Fruit fly (Drosophila melanogaster) whole organism, embryonic: Measurements from ENCODE around the gene awd.

ENCODE experiments used
- ATbp ChIP-seq: fragments of 200-800 bp; sonication (Bioruptor generic); optimal IDR thresholded peaks from 2 replicates; lab custom pipeline; 2017; ENCODE audit warnings: missing biosample characterization, mild to moderate bottlenecking, missing genetic modification characterization, missing genetic modification reagents
- Adf1 ChIP-seq: fragments of 200-800 bp; sonication (Bioruptor generic); IDR thresholded peaks from 2 replicates; pipeline ENCODE4 v1.3.6; 2022; ENCODE audit warnings: missing biosample characterization, missing genetic modification characterization
- Atf3 ChIP-seq: fragments of 200-800 bp; sonication (Bioruptor generic); optimal IDR thresholded peaks from 3 replicates; lab custom pipeline; 2016; ENCODE audit warnings: missing biosample characterization, missing genetic modification characterization
- Blimp-1 ChIP-seq: fragments of 200-800 bp; sonication (Bioruptor generic); optimal IDR thresholded peaks from 3 replicates; lab custom pipeline; 2018; ENCODE audit warnings: missing biosample characterization, missing genetic modification characterization, mild to moderate bottlenecking, moderate library complexity, missing genetic modification reagents
- CG13287 ChIP-seq: fragments of 200-800 bp; sonication (Bioruptor generic); IDR thresholded peaks from 2 replicates; pipeline ENCODE4 v1.3.6; 2022; ENCODE audit warnings: missing biosample characterization, missing genetic modification characterization; ENCODE audit not compliant: partially characterized antibody
- CG14965 ChIP-seq: fragments of 200-800 bp; sonication (Bioruptor generic); optimal IDR thresholded peaks from 2 replicates; lab custom pipeline; 2016; ENCODE audit warnings: missing biosample characterization, missing genetic modification characterization, borderline replicate concordance
- CG16813 ChIP-seq: fragments of 200-800 bp; sonication (Bioruptor generic); IDR thresholded peaks from 3 replicates; pipeline ENCODE4 v1.3.6; 2022; ENCODE audit warnings: missing biosample characterization, missing genetic modification characterization; ENCODE audit not compliant: partially characterized antibody
- CG17328 ChIP-seq: fragments of 200-800 bp; sonication (Bioruptor generic); IDR thresholded peaks from 2 replicates; pipeline ENCODE4 v1.3.6; 2022; ENCODE audit warnings: missing biosample characterization, missing genetic modification characterization
- CG18262 ChIP-seq: fragments of 200-800 bp; optimal IDR thresholded peaks from 3 replicates; lab custom pipeline; 2019; ENCODE audit warnings: missing biosample characterization, mild to moderate bottlenecking, missing genetic modification characterization, moderate library complexity
- CG2199 ChIP-seq: fragments of 200-800 bp; sonication (Bioruptor generic); IDR thresholded peaks from 3 replicates; pipeline ENCODE4 v1.3.6; 2022; ENCODE audit warnings: missing biosample characterization, missing genetic modification characterization
- CG2875 ChIP-seq: fragments of 200-800 bp; sonication (Bioruptor generic); optimal IDR thresholded peaks from 2 replicates; lab custom pipeline; 2017; ENCODE audit warnings: missing biosample characterization, mild to moderate bottlenecking, missing genetic modification characterization, missing genetic modification reagents
- CG30431 ChIP-seq: fragments of 200-800 bp; sonication (Bioruptor generic); optimal IDR thresholded peaks from 2 replicates; lab custom pipeline; 2017; ENCODE audit warnings: missing biosample characterization, missing genetic modification characterization
- CG3065 ChIP-seq: fragments of 200-800 bp; sonication (Bioruptor generic); optimal IDR thresholded peaks from 2 replicates; lab custom pipeline; 2016; ENCODE audit warnings: missing biosample characterization, missing genetic modification characterization
- CG31365 ChIP-seq: fragments of 200-800 bp; sonication (Bioruptor generic); optimal IDR thresholded peaks from 2 replicates; lab custom pipeline; 2018; ENCODE audit warnings: missing biosample characterization, mild to moderate bottlenecking, missing genetic modification characterization
- CG4282 ChIP-seq: fragments of 200-800 bp; sonication (Bioruptor generic); optimal IDR thresholded peaks from 2 replicates; lab custom pipeline; 2016; ENCODE audit warnings: missing biosample characterization, missing genetic modification characterization
- CG4730 ChIP-seq: fragments of 200-800 bp; sonication (Bioruptor generic); IDR thresholded peaks from 2 replicates; pipeline ENCODE4 v1.3.6; 2022; ENCODE audit warnings: missing biosample characterization, missing genetic modification characterization
- CG6654 ChIP-seq: fragments of 200-800 bp; sonication (Bioruptor generic); optimal IDR thresholded peaks from 2 replicates; lab custom pipeline; 2017; ENCODE audit warnings: missing biosample characterization, mild to moderate bottlenecking, missing genetic modification characterization
- Dad ChIP-seq: fragments of 200-800 bp; sonication (Bioruptor generic); optimal IDR thresholded peaks from 3 replicates; lab custom pipeline; 2016; ENCODE audit warnings: missing biosample characterization, missing genetic modification characterization
- HLH4C ChIP-seq: fragments of 200-800 bp; sonication (Bioruptor generic); IDR thresholded peaks from 3 replicates; pipeline ENCODE4 v1.3.6; 2022; ENCODE audit warnings: missing biosample characterization, missing genetic modification characterization; ENCODE audit not compliant: partially characterized antibody
- HmgZ ChIP-seq: fragments of 200-800 bp; sonication (Bioruptor generic); optimal IDR thresholded peaks from 2 replicates; lab custom pipeline; 2018; ENCODE audit warnings: missing biosample characterization, mild to moderate bottlenecking, missing genetic modification characterization
- Max ChIP-seq: fragments of 200-800 bp; sonication (Bioruptor generic); optimal IDR thresholded peaks from 2 replicates; lab custom pipeline; 2016; ENCODE audit warnings: missing biosample characterization, mild to moderate bottlenecking, missing genetic modification characterization
- Opbp ChIP-seq: fragments of 200-800 bp; sonication (Bioruptor generic); IDR thresholded peaks from 3 replicates; pipeline ENCODE4 v1.3.6; 2022; ENCODE audit warnings: missing biosample characterization, missing genetic modification characterization; ENCODE audit not compliant: partially characterized antibody
- Pdp1 ChIP-seq, 2 experiments: fragments of 200-800 bp; sonication (Bioruptor generic); optimal IDR thresholded peaks; 3 replicates each; lab custom pipeline; 2016; ENCODE audit warnings: missing biosample characterization in 2 of 2, missing genetic modification characterization in 2 of 2, mild to moderate bottlenecking in 1 of 2, moderate library complexity in 1 of 2
- Six4 ChIP-seq: fragments of 200-800 bp; sonication (Bioruptor generic); optimal IDR thresholded peaks from 2 replicates; lab custom pipeline; 2016; ENCODE audit warnings: missing biosample characterization, missing genetic modification characterization
- Stat92E ChIP-seq, 3 experiments: fragments of >200 bp in 2 of 3; fragments of 200-800 bp in 1 of 3; sonication (Bioruptor generic) in 1 of 3; optimal IDR thresholded peaks; 2 replicates each; lab custom pipeline; 2017 to 2019; ENCODE audit warnings: missing biosample characterization in 3 of 3, missing genetic modification characterization in 3 of 3, mild to moderate bottlenecking in 1 of 3, moderate library complexity in 1 of 3
- Xrp1 ChIP-seq: fragments of 200-800 bp; sonication (Bioruptor generic); IDR thresholded peaks from 2 replicates; pipeline ENCODE4 v1.3.6; 2022; ENCODE audit warnings: missing biosample characterization, missing genetic modification characterization
- ap ChIP-seq: fragments of 200-800 bp; sonication (Bioruptor generic); IDR thresholded peaks from 2 replicates; pipeline ENCODE4 v1.3.6; 2022; ENCODE audit warnings: missing biosample characterization, missing genetic modification characterization
- br ChIP-seq: fragments of >200 bp; optimal IDR thresholded peaks from 2 replicates; lab custom pipeline; 2017
- bsh ChIP-seq, 2 experiments: fragments of 200-800 bp; sonication (Bioruptor generic); optimal IDR thresholded peaks; 2 replicates each; lab custom pipeline; 2017 to 2018; ENCODE audit warnings: mild to moderate bottlenecking in 2 of 2, missing biosample characterization in 2 of 2, missing genetic modification characterization in 2 of 2, moderate library complexity in 1 of 2
- ci ChIP-seq: fragments of 200-800 bp; sonication (Bioruptor generic); IDR thresholded peaks from 3 replicates; pipeline ENCODE4 v1.3.6; 2022; ENCODE audit warnings: missing biosample characterization, missing genetic modification characterization
- cwo ChIP-seq: fragments of 200-800 bp; sonication (Bioruptor generic); optimal IDR thresholded peaks from 3 replicates; lab custom pipeline; 2017; ENCODE audit warnings: missing biosample characterization, missing genetic modification characterization, mild to moderate bottlenecking, moderate library complexity, missing genetic modification reagents
- da ChIP-seq: fragments of 200-800 bp; sonication (Bioruptor generic); optimal IDR thresholded peaks from 2 replicates; lab custom pipeline; 2016; ENCODE audit warnings: missing biosample characterization, missing genetic modification characterization
- ewg ChIP-seq: fragments of 200-800 bp; sonication (Bioruptor generic); optimal IDR thresholded peaks from 3 replicates; lab custom pipeline; 2017; ENCODE audit warnings: mild to moderate bottlenecking, missing biosample characterization, missing genetic modification reagents, missing genetic modification characterization
- gcm ChIP-seq: fragments of 200-800 bp; sonication (Bioruptor generic); optimal IDR thresholded peaks from 2 replicates; lab custom pipeline; 2019; ENCODE audit warnings: missing biosample characterization, mild to moderate bottlenecking, missing genetic modification characterization, moderate library complexity
- gro ChIP-seq: fragments of 200-800 bp; sonication (Bioruptor generic); optimal IDR thresholded peaks from 2 replicates; lab custom pipeline; 2016; ENCODE audit warnings: missing biosample characterization, missing genetic modification characterization
- h ChIP-seq: fragments of >200 bp; optimal IDR thresholded peaks from 2 replicates; lab custom pipeline; 2017
- kni ChIP-seq: fragments of 200-800 bp; sonication (Bioruptor generic); optimal IDR thresholded peaks from 3 replicates; lab custom pipeline; 2017; ENCODE audit warnings: mild to moderate bottlenecking, missing biosample characterization, missing genetic modification reagents, missing genetic modification characterization
- lola ChIP-seq, 3 experiments: fragments of >200 bp in 2 of 3; fragments of 200-800 bp in 1 of 3; sonication (Bioruptor generic) in 1 of 3; optimal IDR thresholded peaks; 2 replicates each; lab custom pipeline; 2017 to 2019; ENCODE audit warnings: missing biosample characterization in 3 of 3, missing genetic modification characterization in 3 of 3, mild to moderate bottlenecking in 1 of 3, moderate library complexity in 1 of 3
- mam ChIP-seq: fragments of 200-800 bp; sonication (Bioruptor generic); optimal IDR thresholded peaks from 3 replicates; lab custom pipeline; 2016; ENCODE audit warnings: missing biosample characterization, missing genetic modification characterization
- nerfin-2 ChIP-seq: fragments of 200-800 bp; sonication (Bioruptor generic); IDR thresholded peaks from 2 replicates; pipeline ENCODE4 v1.3.6; 2022; ENCODE audit warnings: missing biosample characterization, missing genetic modification characterization; ENCODE audit not compliant: partially characterized antibody
- nom ChIP-seq: fragments of 200-800 bp; sonication (Bioruptor generic); optimal IDR thresholded peaks from 2 replicates; lab custom pipeline; 2017; ENCODE audit warnings: missing biosample characterization, missing genetic modification characterization, mild to moderate bottlenecking, moderate library complexity, missing genetic modification reagents
- org-1 ChIP-seq: fragments of 200-800 bp; sonication (Bioruptor generic); optimal IDR thresholded peaks from 2 replicates; lab custom pipeline; 2017; ENCODE audit warnings: missing biosample characterization, missing genetic modification characterization
- pfk ChIP-seq: fragments of 200-800 bp; sonication (Bioruptor generic); optimal IDR thresholded peaks from 2 replicates; lab custom pipeline; 2018; ENCODE audit warnings: missing biosample characterization, mild to moderate bottlenecking, missing genetic modification characterization, moderate library complexity
- salm ChIP-seq: fragments of 200-800 bp; sonication (Bioruptor generic); optimal IDR thresholded peaks from 2 replicates; lab custom pipeline; 2018; ENCODE audit warnings: missing biosample characterization, mild to moderate bottlenecking, missing genetic modification characterization
- sr ChIP-seq: fragments of 200-800 bp; sonication (Bioruptor generic); IDR thresholded peaks from 3 replicates; pipeline ENCODE4 v1.3.6; 2022; ENCODE audit warnings: missing biosample characterization, missing genetic modification characterization
- sug ChIP-seq: fragments of 200-800 bp; optimal IDR thresholded peaks from 2 replicates; lab custom pipeline; 2019; ENCODE audit warnings: missing biosample characterization, mild to moderate bottlenecking, missing genetic modification characterization, moderate library complexity
- ttk ChIP-seq: fragments of 200-800 bp; sonication (Bioruptor generic); IDR thresholded peaks from 2 replicates; pipeline ENCODE4 v2.1.2; 2022; ENCODE audit warnings: missing biosample characterization, missing genetic modification characterization
- tx ChIP-seq: fragments of 200-800 bp; sonication (Bioruptor generic); optimal IDR thresholded peaks from 2 replicates; lab custom pipeline; 2016; ENCODE audit warnings: missing biosample characterization, missing genetic modification characterization
- wdn ChIP-seq: fragments of 200-800 bp; sonication (Bioruptor generic); IDR thresholded peaks from 2 replicates; pipeline ENCODE4 v1.3.6; 2022; ENCODE audit warnings: missing biosample characterization, missing genetic modification characterization

awd gene

dm6 chr3R:31748093-31748996, 2.5 kb upstream of the awd start (continued):
- no peak for TF ChIP-seq ap (GFP tag; lab: Robert Waterston, UW)
- TF ChIP-seq nerfin-2 (GFP tag; lab: Robert Waterston, UW), result no peak
- no peak for TF ChIP-seq Opbp (GFP tag; lab: Robert Waterston, UW)
- no peak for TF ChIP-seq Dad (GFP tag; lab: Kevin White, UChicago)
- TF ChIP-seq HmgZ (tag; lab: Kevin White, UChicago), result peak; percentile 51
- no peak for TF ChIP-seq h (lab: Kevin White, UChicago)
- no peak for TF ChIP-seq mam (GFP tag; lab: Kevin White, UChicago)
- TF ChIP-seq CG4730 (GFP tag; lab: Robert Waterston, UW), result no peak
- peak in 1 of 2 experiments; percentile 60 for TF ChIP-seq bsh (GFP tag; optimal IDR thresholded peaks at IDR 0.05; lab: Kevin White, UChicago)
- TF ChIP-seq CG18262 (tag; lab: Kevin White, UChicago), result no peak
- no peak for TF ChIP-seq CG17328 (GFP tag; lab: Robert Waterston, UW)
- no peak for TF ChIP-seq Max (GFP tag; lab: Kevin White, UChicago)
- TF ChIP-seq Atf3, result no peak
- TF ChIP-seq Xrp1 (GFP tag; lab: Robert Waterston, UW), result no peak
- peak; percentile 42 for TF ChIP-seq pfk (GFP tag; lab: Kevin White, UChicago)
- peak; percentile 59 for TF ChIP-seq cwo (GFP tag; lab: Kevin White, UChicago)
- TF ChIP-seq Six4 (GFP tag; lab: Kevin White, UChicago), result no peak
- no peak for TF ChIP-seq CG3065 (GFP tag; lab: Kevin White, UChicago)
- TF ChIP-seq CG14965 (GFP tag; lab: Kevin White, UChicago), result no peak
- TF ChIP-seq wdn (GFP tag; lab: Robert Waterston, UW), result no peak
- no peak for TF ChIP-seq lola (GFP tag; optimal IDR thresholded peaks at IDR 0.05; lab: Kevin White, UChicago)
- TF ChIP-seq Adf1 (GFP tag; lab: Robert Waterston, UW), result no peak
- TF ChIP-seq ewg (GFP tag; lab: Kevin White, UChicago), result no peak
- TF ChIP-seq CG13287 (GFP tag; lab: Robert Waterston, UW), result no peak
- TF ChIP-seq ATbp (GFP tag; lab: Kevin White, UChicago), result no peak
- TF ChIP-seq CG30431 (GFP tag; lab: Kevin White, UChicago), result no peak
- no peak for TF ChIP-seq tx
- TF ChIP-seq CG31365 (tag; lab: Kevin White, UChicago), result no peak
- no peak for TF ChIP-seq ttk (GFP tag; lab: Robert Waterston, UW)
- no peak for TF ChIP-seq salm (tag; lab: Kevin White, UChicago)
- no peak for TF ChIP-seq gro
- no peak for TF ChIP-seq CG4282
- no peak for TF ChIP-seq br (lab: Kevin White, UChicago)
- peak; percentile 54 for TF ChIP-seq sug (tag; lab: Kevin White, UChicago)
- no peak for TF ChIP-seq HLH4C (GFP tag; lab: Robert Waterston, UW)
- peak; percentile 80 for TF ChIP-seq gcm (GFP tag; lab: Kevin White, UChicago)
- TF ChIP-seq da (GFP tag; lab: Kevin White, UChicago), result no peak
- TF ChIP-seq nom, result peak; percentile 91
- peak in 1 of 3 experiments; percentile 27 for TF ChIP-seq Stat92E (GFP tag; optimal IDR thresholded peaks at IDR 0.05; lab: Kevin White, UChicago)
- TF ChIP-seq org-1 (GFP tag; lab: Kevin White, UChicago), result no peak
- no peak for TF ChIP-seq CG2199 (GFP tag; lab: Robert Waterston, UW)
- no peak for TF ChIP-seq CG16813 (GFP tag; lab: Robert Waterston, UW)
- no peak for TF ChIP-seq Blimp-1 (GFP tag; lab: Kevin White, UChicago)
- TF ChIP-seq sr (GFP tag; lab: Robert Waterston, UW), result no peak
- peak; percentile 89 for TF ChIP-seq kni (GFP tag; lab: Kevin White, UChicago)
- no peak for TF ChIP-seq Pdp1 (GFP tag; optimal IDR thresholded peaks at IDR 0.05; lab: Kevin White, UChicago)
- TF ChIP-seq CG6654 (GFP tag; lab: Kevin White, UChicago), result no peak
- TF ChIP-seq CG2875, result no peak
- no peak for TF ChIP-seq ci (GFP tag; lab: Robert Waterston, UW)
